Fruit fly (Drosophila melanogaster): ENCODE results near the gene CG6790.
A peak's percentile ranks its signal among the peaks of the same experiment; 100 is the strongest.

- TF ChIP-seq ey (GFP tag; optimal IDR thresholded peaks at IDR 0.05) (no peak), Rel (GFP tag; optimal IDR thresholded peaks at IDR 0.05) (peak; percentile 46), Rel (tag; optimal IDR thresholded peaks at IDR 0.05) (no peak), tai (GFP tag; optimal IDR thresholded peaks at IDR 0.05) (no peak), pan (optimal IDR thresholded peaks at IDR 0.05) (no peak), CG9705 (GFP tag; optimal IDR thresholded peaks at IDR 0.05) (no peak), dl (GFP tag; optimal IDR thresholded peaks at IDR 0.05; ENCODE audit: insufficient read depth in 1 of 2, partially characterized antibody in 2 of 2) (peak; percentile 97 to 98), psq (GFP tag; optimal IDR thresholded peaks at IDR 0.05) (no peak), Hr83 (GFP tag; optimal IDR thresholded peaks at IDR 0.05; ENCODE audit: poor library complexity, severe bottlenecking) (peak; percentile 95), Myc (optimal IDR thresholded peaks at IDR 0.05) (no peak)
These were observed 9.6 kb downstream of the CG6790 start, which contains the start of gene Mrp4 for dm6 chr3R:11568873-11569450.

Measured in whole organism, wandering third instar larva.